Worm (Caenorhabditis elegans) whole organism, mixed stage, embryonic: Measurements from ENCODE around the gene dyla-1.

ENCODE experiments used
- ces-1 ChIP-seq: fragments of 150-350 bp; optimal IDR thresholded peaks from 2 replicates; lab custom pipeline; 2014; ENCODE audit warnings: missing biosample characterization, missing genetic modification reagents, missing genetic modification characterization
- drap-1 ChIP-seq: fragments of 200-800 bp; sonication (Bioruptor generic); optimal IDR thresholded peaks from 3 replicates; lab custom pipeline; 2018; ENCODE audit warnings: mild to moderate bottlenecking, missing genetic modification characterization, missing compliant biosample characterization
- elt-3 ChIP-seq: fragments of 150-350 bp; optimal IDR thresholded peaks from 2 replicates; lab custom pipeline; 2014; ENCODE audit warnings: missing biosample characterization, missing genetic modification characterization
- flh-1 ChIP-seq: fragments of 200-800 bp; sonication (Bioruptor generic); optimal IDR thresholded peaks from 2 replicates; lab custom pipeline; 2018; ENCODE audit warnings: mild to moderate bottlenecking, missing genetic modification characterization, moderate library complexity, missing compliant biosample characterization
- lin-13 ChIP-seq: fragments of 150-350 bp; optimal IDR thresholded peaks from 2 replicates; lab custom pipeline; 2014; ENCODE audit warnings: missing biosample characterization, missing genetic modification characterization
- lsy-2 ChIP-seq: fragments of 150-350 bp; optimal IDR thresholded peaks from 2 replicates; lab custom pipeline; 2014; ENCODE audit warnings: missing biosample characterization, missing genetic modification characterization
- mep-1 ChIP-seq: fragments of 150-350 bp; optimal IDR thresholded peaks from 2 replicates; lab custom pipeline; 2017; ENCODE audit warnings: missing biosample characterization, missing genetic modification reagents, missing genetic modification characterization, inconsistent platforms
- nhr-12 ChIP-seq: fragments of 150-350 bp; optimal IDR thresholded peaks from 2 replicates; lab custom pipeline; 2014; ENCODE audit warnings: missing biosample characterization, missing genetic modification characterization
- nhr-237 ChIP-seq: fragments of 150-350 bp; optimal IDR thresholded peaks from 2 replicates; lab custom pipeline; 2014; ENCODE audit warnings: missing biosample characterization, missing genetic modification characterization
- nhr-76 ChIP-seq: sonication (generic microtip); optimal IDR thresholded peaks from 2 replicates; lab custom pipeline; 2017; ENCODE audit warnings: missing biosample characterization, missing genetic modification characterization
- snpc-4 ChIP-seq: fragments of 150-350 bp; optimal IDR thresholded peaks from 2 replicates; lab custom pipeline; 2014; ENCODE audit warnings: missing biosample characterization, missing genetic modification characterization
- unc-120 ChIP-seq: sonication (generic microtip); optimal IDR thresholded peaks from 2 replicates; lab custom pipeline; 2017; ENCODE audit warnings: missing genetic modification characterization, missing compliant biosample characterization; ENCODE audit not compliant: poor library complexity, severe bottlenecking
- unc-62 ChIP-seq: fragments of 150-350 bp; optimal IDR thresholded peaks from 2 replicates; lab custom pipeline; 2014; ENCODE audit warnings: missing biosample characterization, missing genetic modification reagents, missing genetic modification characterization
- ztf-11 ChIP-seq: fragments of 150-350 bp; optimal IDR thresholded peaks from 2 replicates; lab custom pipeline; 2014; ENCODE audit warnings: missing biosample characterization, missing genetic modification characterization

- no peak for TF ChIP-seq nhr-237 (tag; lab: Kevin White, UChicago)
- TF ChIP-seq nhr-12 (tag; lab: Kevin White, UChicago) = no peak
- no peak for TF ChIP-seq ztf-11 (tag; lab: Kevin White, UChicago)
- no peak for TF ChIP-seq lin-13
- TF ChIP-seq unc-62 (GFP tag; lab: Kevin White, UChicago) = no peak
- no peak for TF ChIP-seq nhr-76 (tag; lab: Kevin White, UChicago)
- no peak for TF ChIP-seq flh-1 (GFP tag; lab: Kevin White, UChicago)
- no peak for TF ChIP-seq ces-1
- TF ChIP-seq drap-1 = no peak
- no peak for TF ChIP-seq mep-1 (tag; lab: Kevin White, UChicago)
- no peak for TF ChIP-seq elt-3 (tag; lab: Kevin White, UChicago)
- no peak for TF ChIP-seq lsy-2 (tag; lab: Kevin White, UChicago)
- TF ChIP-seq unc-120 = no peak
- no peak for TF ChIP-seq snpc-4 (tag; lab: Kevin White, UChicago)
Observed at ce11 chrX:16814913-16815312, 25.9 kb upstream of the dyla-1 start.
